Worm (Caenorhabditis elegans) whole organism, L3 larva: ENCODE data around the gene F31E9.3.

Source experiments
- R02D3.7 ChIP-seq: fragments of 150-350 bp; optimal IDR thresholded peaks from 2 replicates; lab custom pipeline; 2014; ENCODE audit warnings: missing biosample characterization, missing genetic modification characterization
- ZK546.5 ChIP-seq: sonication (generic microtip); optimal IDR thresholded peaks from 2 replicates; lab custom pipeline; 2017; ENCODE audit warnings: missing biosample characterization, missing genetic modification characterization
- aly-2 ChIP-seq: fragments of 150-350 bp; optimal IDR thresholded peaks from 2 replicates; lab custom pipeline; 2014; ENCODE audit warnings: missing biosample characterization, missing genetic modification characterization
- ama-1 ChIP-seq: fragments of 150-350 bp; optimal IDR thresholded peaks from 2 replicates; lab custom pipeline; 2018
- ceh-28 ChIP-seq: fragments of 150-350 bp; optimal IDR thresholded peaks from 2 replicates; lab custom pipeline; 2014; ENCODE audit warnings: missing biosample characterization, missing genetic modification reagents, missing genetic modification characterization
- ceh-82 ChIP-seq: fragments of 150-350 bp; optimal IDR thresholded peaks from 2 replicates; lab custom pipeline; 2014; ENCODE audit warnings: missing biosample characterization, missing genetic modification characterization
- ceh-9 ChIP-seq: sonication (generic microtip); optimal IDR thresholded peaks from 2 replicates; lab custom pipeline; 2018; ENCODE audit warnings: missing biosample characterization, missing genetic modification characterization
- fos-1 ChIP-seq: fragments of 150-350 bp; optimal IDR thresholded peaks from 2 replicates; lab custom pipeline; 2014; ENCODE audit warnings: missing biosample characterization, missing genetic modification characterization
- nhr-237 ChIP-seq: fragments of 150-350 bp; optimal IDR thresholded peaks from 2 replicates; lab custom pipeline; 2014; ENCODE audit warnings: missing biosample characterization, missing genetic modification characterization
- snpc-4 ChIP-seq: fragments of 150-350 bp; optimal IDR thresholded peaks from 2 replicates; lab custom pipeline; 2014; ENCODE audit warnings: missing biosample characterization, missing genetic modification characterization
- unc-62 ChIP-seq: fragments of 150-350 bp; sonication (generic microtip); optimal IDR thresholded peaks from 4 replicates; lab custom pipeline; 2014; ENCODE audit warnings: missing biosample characterization, missing genetic modification reagents, missing genetic modification characterization
- ztf-11 ChIP-seq: fragments of 150-350 bp; optimal IDR thresholded peaks from 2 replicates; lab custom pipeline; 2014; ENCODE audit warnings: missing biosample characterization, missing genetic modification characterization

DNA sequence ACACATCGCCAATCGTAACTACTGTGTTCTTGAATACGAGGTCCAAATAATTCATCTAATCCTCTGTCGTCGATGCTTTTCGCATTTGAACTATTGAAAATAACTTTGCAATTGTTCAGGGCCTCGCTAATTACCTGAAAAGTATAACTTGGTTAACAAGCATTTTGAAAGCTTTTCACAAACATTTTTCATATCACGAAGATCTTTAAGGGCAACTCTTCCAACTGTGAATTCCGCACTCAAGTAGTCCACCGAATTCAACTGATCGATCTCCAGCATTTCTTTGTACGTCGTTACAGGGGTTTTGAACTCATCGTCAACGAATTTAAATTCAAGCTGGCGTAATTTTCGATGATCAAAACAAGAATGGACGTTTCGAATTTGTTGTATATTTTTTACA is 25.9 kb upstream of the F31E9.3 start:
- TF ChIP-seq ceh-82 (tag; lab: Kevin White, UChicago) (no peak), snpc-4 (tag; lab: Kevin White, UChicago) (no peak), R02D3.7 (tag; lab: Kevin White, UChicago) (no peak), fos-1 (tag; lab: Kevin White, UChicago) (no peak), ceh-9 (tag; lab: Kevin White, UChicago) (no peak), ZK546.5 (tag; lab: Kevin White, UChicago) (no peak), ceh-28 (no peak), aly-2 (tag; lab: Kevin White, UChicago) (no peak), nhr-237 (tag; lab: Kevin White, UChicago) (no peak), ama-1 (lab: Kevin White, UChicago) (no peak), unc-62 (GFP tag; lab: Kevin White, UChicago) (no peak), ztf-11 (tag; lab: Kevin White, UChicago) (no peak)
